Fruit fly (Drosophila melanogaster) whole organism, embryonic: ENCODE data around the gene Pka-C1.

Source experiments
- ATbp ChIP-seq: fragments of 200-800 bp; sonication (Bioruptor generic); optimal IDR thresholded peaks from 2 replicates; lab custom pipeline; 2017; ENCODE audit warnings: missing biosample characterization, mild to moderate bottlenecking, missing genetic modification characterization, missing genetic modification reagents
- Camta ChIP-seq: fragments of 200-800 bp; sonication (Bioruptor generic); optimal IDR thresholded peaks from 2 replicates; lab custom pipeline; 2016; ENCODE audit warnings: missing biosample characterization, missing genetic modification characterization
- ERR ChIP-seq: fragments of 200-800 bp; sonication (Bioruptor generic); optimal IDR thresholded peaks from 2 replicates; lab custom pipeline; 2016; ENCODE audit warnings: missing biosample characterization, missing genetic modification characterization
- HLH54F ChIP-seq: fragments of 200-800 bp; sonication (Bioruptor generic); optimal IDR thresholded peaks from 3 replicates; lab custom pipeline; 2016; ENCODE audit warnings: missing biosample characterization, missing genetic modification characterization
- Hr39 ChIP-seq: fragments of >200 bp; optimal IDR thresholded peaks from 2 replicates; lab custom pipeline; 2017
- NfI ChIP-seq: fragments of 200-800 bp; sonication (Bioruptor generic); optimal IDR thresholded peaks from 3 replicates; lab custom pipeline; 2018; ENCODE audit warnings: missing biosample characterization, mild to moderate bottlenecking, missing genetic modification characterization, moderate library complexity
- vvl ChIP-seq: fragments of 200-800 bp; sonication (Bioruptor generic); IDR thresholded peaks from 2 replicates; pipeline ENCODE4 v1.3.6; 2022; ENCODE audit warnings: missing biosample characterization, missing genetic modification characterization

- no peak for TF ChIP-seq vvl
- no peak for TF ChIP-seq Hr39 (lab: Kevin White, UChicago)
- no peak for TF ChIP-seq ATbp (GFP tag; lab: Kevin White, UChicago)
- no peak for TF ChIP-seq ERR (GFP tag; lab: Kevin White, UChicago)
- TF ChIP-seq HLH54F (GFP tag; lab: Kevin White, UChicago): no peak
- TF ChIP-seq NfI (GFP tag; lab: Kevin White, UChicago): no peak
- no peak for TF ChIP-seq Camta (GFP tag; lab: Kevin White, UChicago)
Measured at dm6 chr2L:9695723-9696122, 3.4 kb downstream of the Pka-C1 start.
